Fruit fly (Drosophila melanogaster): Measurements from ENCODE around the gene CG32085.

Gene CG32085

dm6 chr3L:11626229-11626826 lies 53.8 kb downstream of the CG32085 start, which contains the start of gene PCID2 (continued):
- no peak for TF ChIP-seq wek (GFP tag; optimal IDR thresholded peaks at IDR 0.05)
- no peak for TF ChIP-seq Dad (GFP tag; optimal IDR thresholded peaks at IDR 0.05)
- no peak for TF ChIP-seq Drgx (GFP tag; IDR thresholded peaks at IDR 0.05)
- TF ChIP-seq CG13287 (GFP tag; IDR thresholded peaks at IDR 0.05; ENCODE audit: partially characterized antibody): peak; percentile 89
- no peak for TF ChIP-seq bigmax (GFP tag; optimal IDR thresholded peaks at IDR 0.05)
- no peak for TF ChIP-seq wdn (GFP tag; IDR thresholded peaks at IDR 0.05)
- TF ChIP-seq stwl (tag; optimal IDR thresholded peaks at IDR 0.05): peak; percentile 68
- peak; percentile 64 for TF ChIP-seq inv (GFP tag; IDR thresholded peaks at IDR 0.05; ENCODE audit: partially characterized antibody)
- no peak for TF ChIP-seq lab (GFP tag; optimal IDR thresholded peaks at IDR 0.05)
- no peak for TF ChIP-seq Vsx1 (GFP tag; optimal IDR thresholded peaks at IDR 0.05)
- no peak for TF ChIP-seq her (GFP tag; optimal IDR thresholded peaks at IDR 0.05)
- no peak for TF ChIP-seq CG3838 (GFP tag; optimal IDR thresholded peaks at IDR 0.05)
- TF ChIP-seq Ptx1 (GFP tag; IDR thresholded peaks at IDR 0.05): no peak
- TF ChIP-seq Usf (GFP tag; optimal IDR thresholded peaks at IDR 0.05): no peak
- no peak for TF ChIP-seq pita (GFP tag; optimal IDR thresholded peaks at IDR 0.05)
- no peak for TF ChIP-seq gcm2 (GFP tag; optimal IDR thresholded peaks at IDR 0.05)
- no peak for TF ChIP-seq Atf6 (GFP tag; IDR thresholded peaks at IDR 0.05)
- TF ChIP-seq lmd (GFP tag; IDR thresholded peaks at IDR 0.05): no peak
- no peak for TF ChIP-seq CG17912 (GFP tag; optimal IDR thresholded peaks at IDR 0.05)
- no peak for TF ChIP-seq CG5180 (GFP tag; optimal IDR thresholded peaks at IDR 0.05)
- TF ChIP-seq Blimp-1 (GFP tag; optimal IDR thresholded peaks at IDR 0.05): no peak
- no peak for TF ChIP-seq run (tag; optimal IDR thresholded peaks at IDR 0.05)
- no peak for TF ChIP-seq grau (tag; optimal IDR thresholded peaks at IDR 0.05)
- no peak for TF ChIP-seq CG30431 (GFP tag; optimal IDR thresholded peaks at IDR 0.05)
- TF ChIP-seq mam (GFP tag; optimal IDR thresholded peaks at IDR 0.05): no peak
- TF ChIP-seq HLH54F (GFP tag; optimal IDR thresholded peaks at IDR 0.05): no peak
- no peak for TF ChIP-seq Sin3A (optimal IDR thresholded peaks at IDR 0.05)
- no peak for TF ChIP-seq CG10209 (GFP tag; optimal IDR thresholded peaks at IDR 0.05)
- TF ChIP-seq Ravus (GFP tag; IDR thresholded peaks at IDR 0.05): no peak
- peak; percentile 74 for TF ChIP-seq Bgb (GFP tag; IDR thresholded peaks at IDR 0.05; ENCODE audit: partially characterized antibody)
- peak; percentile 45; the same call in 1 of the 2 replicates for TF ChIP-seq ato (GFP tag; IDR thresholded peaks at IDR 0.05; ENCODE audit: partially characterized antibody)
- TF ChIP-seq sna (GFP tag; IDR thresholded peaks at IDR 0.05; ENCODE audit: partially characterized antibody): peak; percentile 80
- TF ChIP-seq lov (optimal IDR thresholded peaks at IDR 0.05): no peak
- no peak for TF ChIP-seq lov (GFP tag; IDR thresholded peaks at IDR 0.05)
- TF ChIP-seq amos (GFP tag; IDR thresholded peaks at IDR 0.05; ENCODE audit: partially characterized antibody): peak; percentile 83
- TF ChIP-seq Gsc (GFP tag; IDR thresholded peaks at IDR 0.05): no peak
- no peak for TF ChIP-seq gfzf (GFP tag; optimal IDR thresholded peaks at IDR 0.05)
- TF ChIP-seq dm (GFP tag; optimal IDR thresholded peaks at IDR 0.05): no peak
- TF ChIP-seq CTCF (GFP tag; optimal IDR thresholded peaks at IDR 0.05): no peak
- TF ChIP-seq Opbp (GFP tag; IDR thresholded peaks at IDR 0.05; ENCODE audit: partially characterized antibody): peak; percentile 76; the same call in 2 of the 3 replicates
- 0 out of 4 replicates have a peak, but pooled peaks have one; percentile 71 for TF ChIP-seq chinmo (GFP tag; IDR thresholded peaks at IDR 0.05; ENCODE audit: partially characterized antibody)
- no peak for TF ChIP-seq crol (GFP tag; IDR thresholded peaks at IDR 0.05)
- TF ChIP-seq CG17829 (tag; optimal IDR thresholded peaks at IDR 0.05): no peak
- peak; percentile 53; the same call in 1 of the 3 replicates for TF ChIP-seq CG7963 (GFP tag; IDR thresholded peaks at IDR 0.05; ENCODE audit: partially characterized antibody)
- TF ChIP-seq ase (GFP tag; IDR thresholded peaks at IDR 0.05): no peak
- TF ChIP-seq sr (GFP tag; IDR thresholded peaks at IDR 0.05): no peak
- TF ChIP-seq row (GFP tag; IDR thresholded peaks at IDR 0.05): peak; percentile 33; the same call in 1 of the 3 replicates
- no peak for TF ChIP-seq abd-A (tag; optimal IDR thresholded peaks at IDR 0.05)
- no peak for TF ChIP-seq z (GFP tag; IDR thresholded peaks at IDR 0.05)
- TF ChIP-seq NC2α (GFP tag; optimal IDR thresholded peaks at IDR 0.05): no peak
- TF ChIP-seq onecut (GFP tag; IDR thresholded peaks at IDR 0.05): no peak

All from whole organism, embryonic.